Fruit fly (Drosophila melanogaster) whole organism: Measurements from ENCODE around the gene CG31275.

ENCODE experiments used
- CG8478 ChIP-seq: fragments of >200 bp; optimal IDR thresholded peaks from 2 replicates; lab custom pipeline; 2018; ENCODE audit warnings: inconsistent platforms
- Dll ChIP-seq: fragments of >200 bp; optimal IDR thresholded peaks from 2 replicates; lab custom pipeline; 2017
- EcR ChIP-seq, 2 experiments: fragments of >200 bp; optimal IDR thresholded peaks; 2 replicates each; lab custom pipeline; 2017; ENCODE audit warnings: missing biosample characterization in 2 of 2, missing genetic modification characterization in 2 of 2, missing genetic modification reagents in 2 of 2
- pan ChIP-seq: fragments of >200 bp; optimal IDR thresholded peaks from 2 replicates; lab custom pipeline; 2017
- psq ChIP-seq: fragments of >200 bp; optimal IDR thresholded peaks from 2 replicates; lab custom pipeline; 2017
- usp ChIP-seq: fragments of >200 bp; optimal IDR thresholded peaks from 2 replicates; lab custom pipeline; 2017; ENCODE audit warnings: missing biosample characterization, missing genetic modification characterization, mixed read lengths

dm6 chr3R:16735834-16736233 is 15.3 kb downstream of the CG31275 start:
- TF ChIP-seq Dll (lab: Kevin White, UChicago) (no peak), pan (no peak), usp (GFP tag; lab: Kevin White, UChicago) (no peak), CG8478 (lab: Kevin White, UChicago) (no peak), psq (no peak), EcR (GFP tag; optimal IDR thresholded peaks at IDR 0.05; lab: Kevin White, UChicago) (no peak)
